Fruit fly (Drosophila melanogaster) S2 (cell line): ENCODE data around the gene CG18171.

ENCODE experiments used
- CG8478 ChIP-seq: fragments of >200 bp; optimal IDR thresholded peaks from 2 replicates; lab custom pipeline; 2018
- CTCF ChIP-seq, 2 experiments: fragments of >200 bp; optimal IDR thresholded peaks; 2 replicates each; lab custom pipeline; 2018

The CG18171 gene

DNA sequence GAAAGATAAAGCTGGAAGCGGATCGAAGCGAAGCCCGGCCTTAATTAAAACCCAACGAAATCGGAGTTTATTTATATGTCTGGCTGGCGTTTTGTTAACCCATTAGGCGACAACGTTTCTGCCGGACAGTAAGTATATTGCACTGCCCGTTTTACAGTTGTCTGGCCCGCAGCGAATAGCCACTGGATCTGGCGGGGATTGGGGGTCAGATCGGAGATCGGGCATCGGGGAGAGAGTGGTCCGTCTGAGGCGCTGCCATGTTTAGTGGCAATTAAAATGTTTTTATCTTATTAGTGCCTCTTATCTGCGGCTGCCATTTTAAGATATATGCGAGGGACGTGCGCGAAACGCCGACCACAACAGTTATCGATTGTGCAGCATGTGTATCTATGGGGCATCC lies 13.8 kb downstream of the CG18171 start:
- TF ChIP-seq CTCF (optimal IDR thresholded peaks at IDR 0.05; lab: Kevin White, UChicago) (no peak), CG8478 (lab: Kevin White, UChicago) (no peak)

- TF ChIP-seq CTCF (optimal IDR thresholded peaks at IDR 0.05; lab: Kevin White, UChicago) (no peak), CG8478 (lab: Kevin White, UChicago) (no peak)
Observed at dm6 chr3L:1702367-1702927, 20.5 kb downstream of the CG18171 start, which contains the start of gene CG13931. CG13931 (minus strand) TSS chr3L:1702407.

DNA sequence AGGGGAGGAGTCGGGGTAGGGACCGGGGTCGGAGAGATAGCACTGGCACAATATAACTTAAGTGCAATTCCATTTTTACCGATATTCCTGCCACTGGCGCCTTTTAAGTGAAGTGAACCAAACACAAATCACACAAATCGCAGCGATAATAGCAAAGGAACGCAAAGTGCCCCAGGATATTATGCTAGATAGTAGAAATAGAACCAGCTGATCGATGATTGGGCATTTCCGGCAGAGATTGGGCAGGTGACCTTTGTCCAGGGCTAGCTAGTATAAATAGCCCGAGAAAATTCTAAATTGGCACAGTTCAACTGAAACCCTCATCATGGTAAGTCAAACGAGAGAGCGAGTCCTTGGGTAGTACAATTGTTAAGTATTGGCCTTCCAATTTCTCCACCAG lies 28.6 kb downstream of the CG18171 start, which contains the start of gene CG12011:
TSS of gene CG12011 (plus strand) at position 301 of the 400 bp plus-strand sequence.
- TF ChIP-seq CTCF (optimal IDR thresholded peaks at IDR 0.05; lab: Kevin White, UChicago) (no peak), CG8478 (lab: Kevin White, UChicago) (no peak)

DNA sequence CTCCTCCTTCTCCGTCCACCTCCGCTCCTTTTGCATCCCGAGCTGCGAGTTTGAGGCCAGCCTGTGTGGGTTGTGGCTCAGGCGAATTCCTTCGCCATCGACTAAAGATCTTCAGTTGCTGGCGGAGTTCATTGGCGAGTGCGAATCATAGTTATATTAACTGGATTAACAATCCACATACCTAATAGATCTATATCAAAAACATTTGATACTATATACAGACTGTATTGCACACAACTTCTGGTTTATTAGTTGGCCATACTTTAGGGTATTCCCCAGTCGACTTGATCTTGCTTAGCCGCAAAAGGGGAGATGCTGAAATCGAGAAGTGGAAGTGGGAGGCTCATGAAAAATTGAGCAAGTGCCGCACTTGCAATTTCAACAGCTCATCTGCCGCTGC lies 30.1 kb downstream of the CG18171 start:
- no peak for TF ChIP-seq CG8478 (lab: Kevin White, UChicago)

DNA sequence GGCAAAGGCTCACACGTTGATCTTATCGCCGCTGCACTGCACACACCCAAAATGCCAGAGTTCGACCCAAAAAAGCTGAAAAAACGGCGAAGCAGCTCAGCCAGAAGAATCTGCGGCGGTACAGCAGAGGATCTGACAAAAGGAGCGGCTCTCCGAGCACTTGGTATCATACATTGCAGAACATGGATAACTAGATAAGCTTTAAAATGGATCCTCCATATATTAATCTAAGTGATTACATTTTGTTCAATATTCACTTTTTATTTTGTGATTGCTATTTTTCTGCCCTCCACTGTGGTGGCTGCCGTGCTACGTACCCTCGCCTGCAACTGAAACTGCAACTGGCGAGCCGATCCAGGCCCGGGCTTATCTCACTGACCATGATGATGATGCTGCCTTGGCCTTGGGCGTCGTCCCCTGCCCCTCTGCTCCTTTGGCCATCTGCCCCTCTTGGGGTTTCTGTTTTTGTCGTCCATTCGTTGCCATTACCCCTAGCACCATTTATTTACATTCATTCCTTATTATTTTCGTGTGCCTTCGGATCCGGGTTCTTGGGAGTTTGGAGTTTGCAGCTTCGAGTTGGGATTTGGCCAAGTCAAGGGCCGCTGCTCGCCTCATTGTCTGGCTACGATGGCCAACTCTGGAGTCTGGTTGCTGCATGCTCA lies 30.7 kb downstream of the CG18171 start:
- TF ChIP-seq CG8478 (lab: Kevin White, UChicago), result no peak
- TF ChIP-seq CTCF (optimal IDR thresholded peaks at IDR 0.05; lab: Kevin White, UChicago), result no peak

dm6 chr3L:1690727-1691413 lies 32.1 kb downstream of the CG18171 start:
- TF ChIP-seq CG8478 (lab: Kevin White, UChicago), result no peak
- no peak for TF ChIP-seq CTCF (optimal IDR thresholded peaks at IDR 0.05; lab: Kevin White, UChicago)

- TF ChIP-seq CG8478 (lab: Kevin White, UChicago) (no peak), CTCF (optimal IDR thresholded peaks at IDR 0.05; lab: Kevin White, UChicago) (no peak)
Observed at dm6 chr3L:1688569-1688968, 34.4 kb downstream of the CG18171 start.

dm6 chr3L:1688161-1688560 lies 34.8 kb downstream of the CG18171 start:
- TF ChIP-seq CTCF (optimal IDR thresholded peaks at IDR 0.05; lab: Kevin White, UChicago), result no peak
- TF ChIP-seq CG8478 (lab: Kevin White, UChicago), result no peak

DNA sequence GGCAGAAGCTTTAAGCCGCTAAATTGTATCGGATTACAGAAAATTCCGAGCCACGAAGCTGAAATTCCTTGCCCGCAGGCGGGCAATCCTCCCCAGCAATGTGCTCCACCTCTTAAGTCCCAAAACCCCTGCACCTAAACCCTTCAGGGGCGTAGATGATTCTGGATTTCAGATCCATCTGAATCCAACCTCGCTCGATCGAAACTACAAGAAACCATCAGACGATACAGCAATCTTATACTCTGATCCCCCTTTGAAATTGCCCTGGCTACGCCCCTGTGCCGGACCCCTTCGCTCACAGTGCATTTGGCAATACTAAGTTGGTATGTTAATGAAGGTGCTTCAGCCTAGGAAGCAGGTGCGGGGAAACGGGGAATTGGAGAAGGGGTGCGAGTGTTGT lies 39.9 kb downstream of the CG18171 start:
- TF ChIP-seq CTCF (optimal IDR thresholded peaks at IDR 0.05; lab: Kevin White, UChicago), result no peak
- TF ChIP-seq CG8478 (lab: Kevin White, UChicago), result no peak

DNA sequence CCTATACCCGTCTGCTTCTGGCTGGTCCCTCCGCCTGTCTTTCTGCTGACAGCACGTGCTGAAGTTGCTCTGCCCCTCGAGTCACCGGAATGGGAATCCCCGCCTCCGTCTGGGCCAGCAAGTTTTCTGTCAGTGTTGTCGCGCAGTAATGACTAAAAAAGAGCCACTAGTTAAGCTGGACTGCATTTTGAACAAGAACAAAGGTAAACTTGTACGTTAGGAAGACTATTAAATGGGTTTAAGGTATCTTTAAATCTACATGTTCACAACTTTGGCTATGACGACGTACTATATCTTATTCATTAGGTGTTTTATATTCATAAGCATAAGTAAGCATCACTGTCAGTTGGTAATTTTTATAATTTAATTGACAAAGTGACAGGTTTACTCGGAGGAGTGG lies 43.6 kb downstream of the CG18171 start:
- TF ChIP-seq CTCF (optimal IDR thresholded peaks at IDR 0.05; lab: Kevin White, UChicago) (no peak), CG8478 (lab: Kevin White, UChicago) (no peak)

DNA sequence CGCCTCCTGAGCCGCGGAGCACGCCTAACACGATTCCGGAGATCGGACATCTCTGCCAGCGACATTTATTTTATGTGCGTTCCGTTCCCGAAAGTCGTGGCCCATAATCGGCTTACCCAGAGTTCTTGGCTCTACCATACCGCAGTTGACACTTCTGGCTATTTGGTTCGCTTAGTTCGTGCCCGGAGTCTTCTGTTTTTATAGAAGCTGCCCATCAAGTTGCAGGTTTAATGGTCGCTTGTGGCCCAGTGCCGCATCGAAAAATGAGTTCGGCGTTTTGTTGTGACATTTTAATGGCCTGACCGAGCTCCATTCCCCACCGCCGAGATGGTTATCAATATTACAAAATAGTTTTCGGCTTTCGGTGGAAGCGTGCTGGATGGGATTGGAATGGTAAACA lies 46.7 kb downstream of the CG18171 start:
- TF ChIP-seq CG8478 (lab: Kevin White, UChicago) (no peak), CTCF (optimal IDR thresholded peaks at IDR 0.05; lab: Kevin White, UChicago) (no peak)

- TF ChIP-seq CG8478 (lab: Kevin White, UChicago), result no peak
- no peak for TF ChIP-seq CTCF (optimal IDR thresholded peaks at IDR 0.05; lab: Kevin White, UChicago)
Observed at dm6 chr3L:1675242-1675641, 47.7 kb downstream of the CG18171 start.

DNA sequence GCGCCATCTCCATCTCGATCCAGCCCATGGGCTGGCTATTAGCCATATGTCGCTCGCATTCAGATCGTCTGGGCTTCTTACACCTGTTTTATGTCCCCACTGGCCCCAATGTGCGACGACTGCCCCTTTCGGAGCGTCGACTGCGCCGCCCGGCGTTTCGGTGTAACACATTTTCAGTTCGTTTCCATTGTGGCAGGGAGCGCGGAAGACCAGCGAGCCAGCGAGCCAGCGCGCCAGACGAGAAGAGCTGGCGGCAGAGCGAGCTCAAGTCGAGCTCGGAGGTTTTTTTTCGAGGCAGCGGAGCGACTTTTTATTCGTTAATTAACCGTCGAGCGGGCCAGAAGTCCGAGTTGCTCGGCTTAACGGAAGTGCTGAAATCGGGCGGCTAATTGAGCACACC lies 48.6 kb downstream of the CG18171 start, which contains the start of gene CG7991:
TSS of gene CG7991 (plus strand) at position 329 of the 400 bp plus-strand sequence.
- TF ChIP-seq CTCF (optimal IDR thresholded peaks at IDR 0.05; lab: Kevin White, UChicago) (no peak), CG8478 (lab: Kevin White, UChicago) (no peak)

- TF ChIP-seq CG8478 (lab: Kevin White, UChicago) (no peak), CTCF (optimal IDR thresholded peaks at IDR 0.05; lab: Kevin White, UChicago) (no peak)
Observed at dm6 chr3L:1672627-1673026, 50.3 kb downstream of the CG18171 start, which contains the start of gene CG13930. CG13930 (minus strand) TSS chr3L:1672727.
